3 worm cellular contexts compared by ENCODE assay signal in the genomic region with DNA sequence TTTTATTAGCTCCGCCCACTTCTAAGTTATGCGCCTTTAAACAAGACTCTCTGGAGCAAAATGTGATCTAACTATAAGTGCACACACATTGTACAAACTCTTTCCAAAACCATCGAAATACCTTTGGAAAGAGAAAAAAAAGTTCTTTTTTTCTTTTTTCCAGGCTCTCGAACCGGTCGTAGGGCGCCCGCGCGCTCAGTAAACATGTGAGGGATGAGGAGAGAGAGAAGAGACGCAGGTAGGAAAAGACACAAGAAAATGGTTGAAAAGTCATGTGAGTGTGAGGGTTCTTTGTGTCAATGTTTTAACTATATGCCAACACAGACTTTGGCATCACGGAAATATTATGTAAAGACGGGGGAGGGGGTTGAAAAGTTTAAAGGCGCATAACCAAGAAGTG.
TF ChIP-seq lines count a peak whose summit lies in the region.

No protein-coding gene starts in this region.

TF ChIP-seq in whole organism, L1 larva, 84 proteins besides CTCF, POLR2A, EP300 and RAD21 (continued from another document):
- TF ChIP-seq grh-1 (GFP tag; IDR thresholded peaks at IDR 0.05; lab: Robert Waterston, UW) (peak; percentile 95), lin-35 (GFP tag; optimal IDR thresholded peaks at IDR 0.05; lab: Kevin White, UChicago) (peak; percentile 75 to 88), nhr-19 (GFP tag; conservative IDR thresholded peaks at IDR 0.05; lab: Robert Waterston, UW) (peak; percentile 92), ceh-63 (GFP tag; optimal IDR thresholded peaks at IDR 0.05; lab: Kevin White, UChicago) (no peak), hpl-2 (GFP tag; optimal IDR thresholded peaks at IDR 0.05; lab: Kevin White, UChicago) (peak; percentile 65), hlh-17 (GFP tag; optimal IDR thresholded peaks at IDR 0.05; lab: Kevin White, UChicago; ENCODE audit: borderline replicate concordance) (no peak), ceh-82 (tag; optimal IDR thresholded peaks at IDR 0.05; lab: Kevin White, UChicago) (peak; percentile 12 to 75 (median 55)), rnt-1 (tag; optimal IDR thresholded peaks at IDR 0.05; lab: Kevin White, UChicago) (peak; percentile 90), snu-23 (GFP tag; optimal IDR thresholded peaks at IDR 0.05; lab: Kevin White, UChicago) (peak; percentile 93), ceh-8 (GFP tag; optimal IDR thresholded peaks at IDR 0.05; lab: Kevin White, UChicago) (peak; percentile 48), skn-1 (tag; optimal IDR thresholded peaks at IDR 0.05; lab: Kevin White, UChicago) (peak; percentile 91), alr-1 (tag; optimal IDR thresholded peaks at IDR 0.05; lab: Kevin White, UChicago; ENCODE audit: borderline replicate concordance) (no peak), egl-27 (tag; optimal IDR thresholded peaks at IDR 0.05; lab: Kevin White, UChicago) (no peak), zag-1 (tag; optimal IDR thresholded peaks at IDR 0.05; lab: Kevin White, UChicago) (no peak), fkh-8 (tag; optimal IDR thresholded peaks at IDR 0.05; lab: Kevin White, UChicago) (peak; percentile 10), snpc-4 (tag; optimal IDR thresholded peaks at IDR 0.05; lab: Kevin White, UChicago) (peak; percentile 9), isw-1 (GFP tag; IDR thresholded peaks at IDR 0.05; lab: Robert Waterston, UW) (peak; percentile 55), fkh-4 (tag; optimal IDR thresholded peaks at IDR 0.05; lab: Kevin White, UChicago; ENCODE audit: borderline replicate concordance) (no peak), nhr-20 (tag; optimal IDR thresholded peaks at IDR 0.05; lab: Kevin White, UChicago) (peak; percentile 93), blmp-1 (tag; optimal IDR thresholded peaks at IDR 0.05; lab: Kevin White, UChicago) (peak; percentile 74), elt-2 (tag; optimal IDR thresholded peaks at IDR 0.05; lab: Kevin White, UChicago) (peak; percentile 16), Y116A8C.19 (tag; optimal IDR thresholded peaks at IDR 0.05; lab: Kevin White, UChicago; ENCODE audit: borderline replicate concordance) (no peak), C34B4.2 (tag; optimal IDR thresholded peaks at IDR 0.05; lab: Kevin White, UChicago) (no peak), mdl-1 (tag; optimal IDR thresholded peaks at IDR 0.05; lab: Kevin White, UChicago) (peak in 1 of 2 experiments; percentile 86), unc-30 (tag; optimal IDR thresholded peaks at IDR 0.05; lab: Kevin White, UChicago) (no peak), mep-1 (tag; optimal IDR thresholded peaks at IDR 0.05; lab: Kevin White, UChicago) (peak; percentile 94), nhr-11 (tag; optimal IDR thresholded peaks at IDR 0.05; lab: Kevin White, UChicago) (peak; percentile 35), unc-98 (GFP tag; IDR thresholded peaks at IDR 0.05; lab: Robert Waterston, UW) (no peak)

TF ChIP-seq in whole organism, L4 larva, 104 proteins besides CTCF, POLR2A, EP300 and RAD21 (continued from another document):
- TF ChIP-seq Y75B8A.6 (GFP tag; IDR thresholded peaks at IDR 0.05; lab: Robert Waterston, UW), result 0 out of 2 replicates have a peak, but pooled peaks have one; percentile 26
- no peak for TF ChIP-seq ZK337.2 (GFP tag; IDR thresholded peaks at IDR 0.05; lab: Robert Waterston, UW)
- no peak; the same call in 1 of the 2 replicates for TF ChIP-seq zfp-3 (GFP tag; conservative IDR thresholded peaks at IDR 0.05; lab: Robert Waterston, UW)
- TF ChIP-seq daf-12 (tag; optimal IDR thresholded peaks at IDR 0.05; lab: Kevin White, UChicago), result no peak
- TF ChIP-seq daf-8 (GFP tag; IDR thresholded peaks at IDR 0.05; lab: Robert Waterston, UW), result no peak
- TF ChIP-seq lir-3 (tag; optimal IDR thresholded peaks at IDR 0.05; lab: Kevin White, UChicago), result no peak
- no peak for TF ChIP-seq lin-39 (tag; optimal IDR thresholded peaks at IDR 0.05; lab: Kevin White, UChicago)
- TF ChIP-seq duxl-1 (tag; optimal IDR thresholded peaks at IDR 0.05; lab: Kevin White, UChicago; ENCODE audit: poor library complexity), result no peak
- no peak for TF ChIP-seq F44E2.7 (GFP tag; IDR thresholded peaks at IDR 0.05; lab: Robert Waterston, UW)
- no peak for TF ChIP-seq F26F4.8 (GFP tag; conservative IDR thresholded peaks at IDR 0.05; lab: Robert Waterston, UW)
- 0 out of 2 replicates have a peak, but pooled peaks have one; percentile 10 for TF ChIP-seq madf-9 (GFP tag; conservative IDR thresholded peaks at IDR 0.05; lab: Robert Waterston, UW)
- no peak for TF ChIP-seq Y5F2A.4 (GFP tag; optimal IDR thresholded peaks at IDR 0.05; lab: Kevin White, UChicago)
- peak; percentile 49; the same call in 1 of the 2 replicates for TF ChIP-seq ctbp-1 (GFP tag; IDR thresholded peaks at IDR 0.05; lab: Robert Waterston, UW)
- peak; percentile 46; the same call in 1 of the 2 replicates for TF ChIP-seq arid-1 (GFP tag; conservative IDR thresholded peaks at IDR 0.05; lab: Robert Waterston, UW)
- TF ChIP-seq ceh-20 (GFP tag; IDR thresholded peaks at IDR 0.05; lab: Robert Waterston, UW), result peak; percentile 69; the same call in 1 of the 2 replicates
- no peak for TF ChIP-seq nhr-237 (tag; optimal IDR thresholded peaks at IDR 0.05; lab: Kevin White, UChicago)
- peak; percentile 52 for TF ChIP-seq rbr-2 (tag; optimal IDR thresholded peaks at IDR 0.05; lab: Kevin White, UChicago)
- TF ChIP-seq fos-1 (tag; optimal IDR thresholded peaks at IDR 0.05; lab: Kevin White, UChicago), result no peak
- TF ChIP-seq nhr-77 (tag; optimal IDR thresholded peaks at IDR 0.05; lab: Kevin White, UChicago), result peak; percentile 85
- TF ChIP-seq mdt-29 (GFP tag; IDR thresholded peaks at IDR 0.05; lab: Robert Waterston, UW), result 0 out of 2 replicates have a peak, but pooled peaks have one; percentile 48
- no peak for TF ChIP-seq sdz-12 (GFP tag; optimal IDR thresholded peaks at IDR 0.05; lab: Kevin White, UChicago)
- TF ChIP-seq unc-130 (GFP tag; optimal IDR thresholded peaks at IDR 0.05; lab: Kevin White, UChicago), result no peak
- peak; percentile 73 for TF ChIP-seq mxl-3 (GFP tag; optimal IDR thresholded peaks at IDR 0.05; lab: Kevin White, UChicago)
- no peak for TF ChIP-seq unc-39 (tag; optimal IDR thresholded peaks at IDR 0.05; lab: Kevin White, UChicago)
- TF ChIP-seq daf-16 (GFP tag; optimal IDR thresholded peaks at IDR 0.05; lab: Kevin White, UChicago), result peak in 1 of 2 experiments; percentile 20
- peak; percentile 88 for TF ChIP-seq daf-16 (tag; optimal IDR thresholded peaks at IDR 0.05; lab: Kevin White, UChicago)
- no peak for TF ChIP-seq dmd-9 (GFP tag; IDR thresholded peaks at IDR 0.05; lab: Robert Waterston, UW)
- peak; percentile 54 for TF ChIP-seq nhr-6 (tag; optimal IDR thresholded peaks at IDR 0.05; lab: Kevin White, UChicago)
- peak; percentile 39 for TF ChIP-seq spr-1 (tag; optimal IDR thresholded peaks at IDR 0.05; lab: Kevin White, UChicago)
- TF ChIP-seq aha-1 (tag; lab: Kevin White, UChicago), result peak; percentile 98
- no peak for TF ChIP-seq nhr-76 (tag; optimal IDR thresholded peaks at IDR 0.05; lab: Kevin White, UChicago)
- no peak for TF ChIP-seq aly-2 (tag; optimal IDR thresholded peaks at IDR 0.05; lab: Kevin White, UChicago)
- TF ChIP-seq hlh-30 (tag; optimal IDR thresholded peaks at IDR 0.05; lab: Kevin White, UChicago; ENCODE audit: insufficient read depth), result peak; percentile 99
- no peak for TF ChIP-seq fkh-10 (GFP tag; optimal IDR thresholded peaks at IDR 0.05; lab: Kevin White, UChicago)
- TF ChIP-seq F49E8.2 (tag; optimal IDR thresholded peaks at IDR 0.05; lab: Kevin White, UChicago; ENCODE audit: borderline replicate concordance), result no peak
- no peak for TF ChIP-seq skn-1 (tag; optimal IDR thresholded peaks at IDR 0.05; lab: Kevin White, UChicago)
- TF ChIP-seq mdl-1 (tag; optimal IDR thresholded peaks at IDR 0.05; lab: Kevin White, UChicago), result peak; percentile 9 to 87
- no peak for TF ChIP-seq ces-1 (GFP tag; optimal IDR thresholded peaks at IDR 0.05; lab: Kevin White, UChicago)
- TF ChIP-seq nhr-25 (tag; optimal IDR thresholded peaks at IDR 0.05; lab: Kevin White, UChicago; ENCODE audit: borderline replicate concordance, insufficient read depth), result no peak
- no peak for TF ChIP-seq attf-4 (tag; optimal IDR thresholded peaks at IDR 0.05; lab: Kevin White, UChicago)

TF ChIP-seq in whole organism, young adult, 124 proteins besides CTCF, POLR2A, EP300 and RAD21 (continued from another document):
- TF ChIP-seq F22D6.2 (tag; optimal IDR thresholded peaks at IDR 0.05; lab: Kevin White, UChicago) (no peak), F37B4.10 (GFP tag; IDR thresholded peaks at IDR 0.05; lab: Robert Waterston, UW) (no peak), cebp-1 (GFP tag; IDR thresholded peaks at IDR 0.05; lab: Robert Waterston, UW) (no peak), cebp-1 (tag; optimal IDR thresholded peaks at IDR 0.05; lab: Kevin White, UChicago) (peak; percentile 77), pha-4 (tag; optimal IDR thresholded peaks at IDR 0.05; lab: Kevin White, UChicago) (peak; percentile 79), zfh-2 (GFP tag; conservative IDR thresholded peaks at IDR 0.05; lab: Robert Waterston, UW) (peak; percentile 60; the same call in 1 of the 2 replicates), ccch-3 (GFP tag; optimal IDR thresholded peaks at IDR 0.05; lab: Kevin White, UChicago) (no peak), lir-1 (GFP tag; conservative IDR thresholded peaks at IDR 0.05; lab: Robert Waterston, UW) (no peak), madf-10 (tag; optimal IDR thresholded peaks at IDR 0.05; lab: Kevin White, UChicago) (peak; percentile 17), bed-1 (GFP tag; IDR thresholded peaks at IDR 0.05; lab: Robert Waterston, UW) (no peak), egl-18 (GFP tag; IDR thresholded peaks at IDR 0.05; lab: Robert Waterston, UW) (no peak), F57C9.4 (tag; optimal IDR thresholded peaks at IDR 0.05; lab: Kevin White, UChicago) (no peak), Y79H2A.3 (GFP tag; conservative IDR thresholded peaks at IDR 0.05; lab: Robert Waterston, UW) (no peak), sptf-2 (GFP tag; optimal IDR thresholded peaks at IDR 0.05; lab: Kevin White, UChicago) (no peak), ZK185.1 (tag; optimal IDR thresholded peaks at IDR 0.05; lab: Kevin White, UChicago; ENCODE audit: poor library complexity, severe bottlenecking) (no peak), sea-2 (GFP tag; IDR thresholded peaks at IDR 0.05; lab: Robert Waterston, UW) (no peak), let-607 (tag; optimal IDR thresholded peaks at IDR 0.05; lab: Kevin White, UChicago) (peak in 1 of 2 experiments; percentile 25), lin-40 (tag; optimal IDR thresholded peaks at IDR 0.05; lab: Kevin White, UChicago) (peak; percentile 78), K11D2.4 (GFP tag; IDR thresholded peaks at IDR 0.05; lab: Robert Waterston, UW) (peak; percentile 82), ets-4 (GFP tag; optimal IDR thresholded peaks at IDR 0.05; lab: Kevin White, UChicago) (no peak)
